Fruit fly (Drosophila melanogaster) whole organism, embryonic: ENCODE measurements around the gene CG13896.

Source experiments
- ATbp ChIP-seq: fragments of 200-800 bp; sonication (Bioruptor generic); optimal IDR thresholded peaks from 2 replicates; lab custom pipeline; 2017; ENCODE audit warnings: missing biosample characterization, mild to moderate bottlenecking, missing genetic modification characterization, missing genetic modification reagents
- Abd-B ChIP-seq: fragments of 200-800 bp; sonication (Bioruptor generic); optimal IDR thresholded peaks from 2 replicates; lab custom pipeline; 2018; ENCODE audit warnings: missing biosample characterization, mild to moderate bottlenecking, missing genetic modification characterization, moderate library complexity
- BEAF-32 ChIP-seq: fragments of 200-800 bp; sonication (Bioruptor generic); optimal IDR thresholded peaks from 3 replicates; lab custom pipeline; 2017; ENCODE audit warnings: missing biosample characterization, missing genetic modification characterization, mild to moderate bottlenecking, moderate library complexity, missing genetic modification reagents
- CG11560 ChIP-seq: fragments of 200-800 bp; sonication (Bioruptor generic); IDR thresholded peaks from 3 replicates; pipeline ENCODE4 v1.3.6; 2022; ENCODE audit warnings: missing biosample characterization, missing genetic modification characterization
- CG12104 ChIP-seq: fragments of 200-800 bp; sonication (Bioruptor generic); optimal IDR thresholded peaks from 3 replicates; lab custom pipeline; 2016; ENCODE audit warnings: missing biosample characterization, missing genetic modification characterization
- CG12236 ChIP-seq: fragments of 200-800 bp; sonication (Bioruptor generic); optimal IDR thresholded peaks from 2 replicates; lab custom pipeline; 2016; ENCODE audit warnings: missing biosample characterization, missing genetic modification characterization
- CG15011 ChIP-seq: fragments of 200-800 bp; sonication (Bioruptor generic); optimal IDR thresholded peaks from 3 replicates; lab custom pipeline; 2018; ENCODE audit warnings: missing biosample characterization, mild to moderate bottlenecking, missing genetic modification characterization
- CG16815 ChIP-seq: fragments of 200-800 bp; sonication (Bioruptor generic); optimal IDR thresholded peaks from 3 replicates; lab custom pipeline; 2017; ENCODE audit warnings: missing biosample characterization, mild to moderate bottlenecking, missing genetic modification characterization
- CG17612 ChIP-seq: fragments of 200-800 bp; sonication (Bioruptor generic); IDR thresholded peaks from 2 replicates; pipeline ENCODE4 v1.3.6; 2022; ENCODE audit warnings: missing biosample characterization, missing genetic modification characterization
- CG18011 ChIP-seq: fragments of 200-800 bp; sonication (Bioruptor generic); optimal IDR thresholded peaks from 2 replicates; lab custom pipeline; 2017; ENCODE audit warnings: missing biosample characterization, missing genetic modification characterization, mild to moderate bottlenecking, moderate library complexity, missing genotype
- CG2120 ChIP-seq: fragments of 200-800 bp; sonication (Bioruptor generic); optimal IDR thresholded peaks from 3 replicates; lab custom pipeline; 2016; ENCODE audit warnings: missing biosample characterization, missing genetic modification characterization
- CG2678 ChIP-seq: fragments of 200-800 bp; sonication (Bioruptor generic); optimal IDR thresholded peaks from 3 replicates; lab custom pipeline; 2019; ENCODE audit warnings: missing biosample characterization, mild to moderate bottlenecking, missing genetic modification characterization, moderate library complexity
- CG2712 ChIP-seq: fragments of 200-800 bp; optimal IDR thresholded peaks from 3 replicates; lab custom pipeline; 2019; ENCODE audit warnings: missing biosample characterization, mild to moderate bottlenecking, missing genetic modification characterization, moderate library complexity
- CG2889 ChIP-seq: fragments of 200-800 bp; sonication (Bioruptor generic); IDR thresholded peaks from 3 replicates; pipeline ENCODE4 v1.3.6; 2022; ENCODE audit warnings: missing biosample characterization, missing genetic modification characterization
- CG30403 ChIP-seq: fragments of 200-800 bp; sonication (Bioruptor generic); optimal IDR thresholded peaks from 3 replicates; lab custom pipeline; 2016; ENCODE audit warnings: missing biosample characterization, missing genetic modification characterization
- CG31388 ChIP-seq: fragments of 200-800 bp; sonication (Bioruptor generic); optimal IDR thresholded peaks from 2 replicates; lab custom pipeline; 2016; ENCODE audit warnings: missing biosample characterization, missing genetic modification characterization
- CG32772 ChIP-seq: fragments of 200-800 bp; sonication (Bioruptor generic); IDR thresholded peaks from 2 replicates; pipeline ENCODE4 v1.3.6; 2022; ENCODE audit warnings: missing biosample characterization, missing genetic modification characterization
- CG42726 ChIP-seq: fragments of 200-800 bp; sonication (Bioruptor generic); IDR thresholded peaks from 2 replicates; pipeline ENCODE4 v1.3.6; 2022; ENCODE audit warnings: missing biosample characterization, missing genetic modification characterization; ENCODE audit not compliant: partially characterized antibody
- CG43689 ChIP-seq: fragments of 200-800 bp; sonication (Bioruptor generic); IDR thresholded peaks from 2 replicates; pipeline ENCODE4 v1.3.6; 2022; ENCODE audit warnings: missing biosample characterization, missing genetic modification characterization
- CG5245 ChIP-seq: fragments of 200-800 bp; sonication (Bioruptor generic); optimal IDR thresholded peaks from 3 replicates; lab custom pipeline; 2016; ENCODE audit warnings: missing biosample characterization, missing genetic modification characterization
- CG8290 ChIP-seq, 3 experiments: fragments of 200-800 bp; sonication (Bioruptor generic); optimal IDR thresholded peaks; 2 replicates each; lab custom pipeline; 2016 to 2019; ENCODE audit warnings: missing biosample characterization in 3 of 3, missing genetic modification characterization in 3 of 3, mild to moderate bottlenecking in 2 of 3, moderate library complexity in 1 of 3
- CG9797 ChIP-seq: fragments of 200-800 bp; sonication (Bioruptor generic); optimal IDR thresholded peaks from 3 replicates; lab custom pipeline; 2018; ENCODE audit warnings: missing biosample characterization, mild to moderate bottlenecking, missing genetic modification characterization
- CTCF ChIP-seq: fragments of 200-800 bp; sonication (Bioruptor generic); optimal IDR thresholded peaks from 2 replicates; lab custom pipeline; 2017; ENCODE audit warnings: missing biosample characterization, mild to moderate bottlenecking, missing genetic modification characterization, moderate library complexity
- Dp ChIP-seq: fragments of 200-800 bp; sonication (Bioruptor generic); optimal IDR thresholded peaks from 2 replicates; lab custom pipeline; 2018; ENCODE audit warnings: missing biosample characterization, mild to moderate bottlenecking, missing genetic modification characterization, moderate library complexity
- Elba2 ChIP-seq: fragments of 200-800 bp; sonication (Bioruptor generic); optimal IDR thresholded peaks from 3 replicates; lab custom pipeline; 2016; ENCODE audit warnings: missing biosample characterization, missing genetic modification characterization
- Fer2 ChIP-seq: fragments of 200-800 bp; sonication (Bioruptor generic); optimal IDR thresholded peaks from 2 replicates; lab custom pipeline; 2018; ENCODE audit warnings: missing biosample characterization, mild to moderate bottlenecking, missing genetic modification characterization, moderate library complexity
- Fer3 ChIP-seq: fragments of 200-800 bp; sonication (Bioruptor generic); optimal IDR thresholded peaks from 2 replicates; lab custom pipeline; 2018; ENCODE audit warnings: missing biosample characterization, mild to moderate bottlenecking, missing genetic modification characterization, moderate library complexity
- GATAe ChIP-seq: fragments of 200-800 bp; sonication (Bioruptor generic); conservative IDR thresholded peaks from 2 replicates; pipeline ENCODE4 v1.3.6; 2022; ENCODE audit warnings: missing biosample characterization, missing genetic modification characterization
- HmgZ ChIP-seq: fragments of 200-800 bp; sonication (Bioruptor generic); optimal IDR thresholded peaks from 2 replicates; lab custom pipeline; 2018; ENCODE audit warnings: missing biosample characterization, mild to moderate bottlenecking, missing genetic modification characterization
- Hmr ChIP-seq: fragments of 200-800 bp; sonication (Bioruptor generic); optimal IDR thresholded peaks from 3 replicates; lab custom pipeline; 2017; ENCODE audit warnings: mild to moderate bottlenecking, missing biosample characterization, missing genetic modification reagents, missing genetic modification characterization
- Hr3 ChIP-seq: fragments of 200-800 bp; sonication (Bioruptor generic); optimal IDR thresholded peaks from 3 replicates; lab custom pipeline; 2016; ENCODE audit warnings: missing biosample characterization, missing genetic modification characterization
- Lhr ChIP-seq: fragments of 200-800 bp; sonication (Bioruptor generic); optimal IDR thresholded peaks from 3 replicates; lab custom pipeline; 2017; ENCODE audit warnings: mild to moderate bottlenecking, missing biosample characterization, missing genetic modification reagents, missing genetic modification characterization
- NK7.1 ChIP-seq: fragments of 200-800 bp; sonication (Bioruptor generic); optimal IDR thresholded peaks from 3 replicates; lab custom pipeline; 2016; ENCODE audit warnings: missing biosample characterization, missing genetic modification characterization
- Pdp1 ChIP-seq, 2 experiments: fragments of 200-800 bp; sonication (Bioruptor generic); optimal IDR thresholded peaks; 3 replicates each; lab custom pipeline; 2016; ENCODE audit warnings: missing biosample characterization in 2 of 2, missing genetic modification characterization in 2 of 2, mild to moderate bottlenecking in 1 of 2, moderate library complexity in 1 of 2
- Ssrp ChIP-seq: fragments of 200-800 bp; sonication (Bioruptor generic); optimal IDR thresholded peaks from 2 replicates; lab custom pipeline; 2018; ENCODE audit warnings: missing biosample characterization, mild to moderate bottlenecking, missing genetic modification characterization, moderate library complexity
- aop ChIP-seq: fragments of 200-800 bp; sonication (Bioruptor generic); IDR thresholded peaks from 2 replicates; pipeline ENCODE4 v1.3.6; 2022; ENCODE audit warnings: missing biosample characterization, missing genetic modification characterization
- ara ChIP-seq: fragments of 200-800 bp; sonication (Bioruptor generic); IDR thresholded peaks from 2 replicates; pipeline ENCODE4 v1.3.6; 2022; ENCODE audit warnings: missing biosample characterization, missing genetic modification characterization
- chn ChIP-seq: fragments of 200-800 bp; sonication (Bioruptor generic); optimal IDR thresholded peaks from 2 replicates; lab custom pipeline; 2016; ENCODE audit warnings: missing biosample characterization, missing genetic modification characterization
- da ChIP-seq: fragments of 200-800 bp; sonication (Bioruptor generic); optimal IDR thresholded peaks from 2 replicates; lab custom pipeline; 2016; ENCODE audit warnings: missing biosample characterization, missing genetic modification characterization
- dimm ChIP-seq: fragments of 200-800 bp; sonication (Bioruptor generic); IDR thresholded peaks from 2 replicates; pipeline ENCODE4 v1.3.6; 2022; ENCODE audit warnings: missing biosample characterization, missing genetic modification characterization
- dysf ChIP-seq: fragments of 200-800 bp; sonication (Bioruptor generic); IDR thresholded peaks from 3 replicates; pipeline ENCODE4 v1.3.6; 2022; ENCODE audit warnings: missing biosample characterization, missing genetic modification characterization
- ftz-f1 ChIP-seq: fragments of 200-800 bp; sonication (Bioruptor generic); optimal IDR thresholded peaks from 2 replicates; lab custom pipeline; 2016; ENCODE audit warnings: missing biosample characterization, missing genetic modification characterization
- jumu ChIP-seq: fragments of 200-800 bp; sonication (Bioruptor generic); optimal IDR thresholded peaks from 3 replicates; lab custom pipeline; 2016; ENCODE audit warnings: missing biosample characterization, missing genetic modification characterization
- pfk ChIP-seq: fragments of 200-800 bp; sonication (Bioruptor generic); optimal IDR thresholded peaks from 2 replicates; lab custom pipeline; 2018; ENCODE audit warnings: missing biosample characterization, mild to moderate bottlenecking, missing genetic modification characterization, moderate library complexity
- rib ChIP-seq: fragments of 200-800 bp; sonication (Bioruptor generic); IDR thresholded peaks from 2 replicates; pipeline ENCODE4 v1.3.6; 2022; ENCODE audit warnings: missing biosample characterization, missing genetic modification characterization
- scrt ChIP-seq: fragments of 200-800 bp; sonication (Bioruptor generic); optimal IDR thresholded peaks from 2 replicates; lab custom pipeline; 2018; ENCODE audit warnings: missing biosample characterization, mild to moderate bottlenecking, missing genetic modification characterization, moderate library complexity
- sd ChIP-seq: fragments of 200-800 bp; sonication (Bioruptor generic); optimal IDR thresholded peaks from 3 replicates; lab custom pipeline; 2018; ENCODE audit warnings: missing biosample characterization, mild to moderate bottlenecking, missing genetic modification characterization, moderate library complexity
- ssp ChIP-seq: fragments of 200-800 bp; sonication (Bioruptor generic); IDR thresholded peaks from 2 replicates; pipeline ENCODE4 v1.3.6; 2022; ENCODE audit warnings: missing biosample characterization, missing genetic modification characterization
- tll ChIP-seq, 2 experiments: fragments of 200-800 bp in 1 of 2; fragments of >200 bp in 1 of 2; sonication (Bioruptor generic) in 1 of 2; optimal IDR thresholded peaks; 2 replicates each; lab custom pipeline; 2017 to 2019; ENCODE audit warnings: missing biosample characterization in 2 of 2, missing genetic modification characterization in 2 of 2, mild to moderate bottlenecking in 1 of 2, moderate library complexity in 1 of 2
- vfl ChIP-seq: fragments of 200-800 bp; sonication (Bioruptor generic); optimal IDR thresholded peaks from 2 replicates; lab custom pipeline; 2016; ENCODE audit warnings: missing biosample characterization, missing genetic modification characterization
- vnd ChIP-seq: fragments of 200-800 bp; sonication (Bioruptor generic); IDR thresholded peaks from 3 replicates; pipeline ENCODE4 v1.3.6; 2022; ENCODE audit warnings: missing biosample characterization, missing genetic modification characterization; ENCODE audit not compliant: partially characterized antibody

The CG13896 gene

dm6 chr3L:685441-685804 is 26.2 kb downstream of the CG13896 start, which contains the start of gene ebd1 (continued):
- TF ChIP-seq CG12104 (GFP tag; lab: Kevin White, UChicago) (no peak), ssp (GFP tag; lab: Robert Waterston, UW) (no peak), dysf (GFP tag; lab: Robert Waterston, UW) (no peak), vfl (GFP tag; lab: Kevin White, UChicago) (no peak), Hmr (no peak), CG18011 (no peak), CG12236 (no peak), CG30403 (GFP tag; lab: Kevin White, UChicago) (no peak), CG8290 (GFP tag; optimal IDR thresholded peaks at IDR 0.05; lab: Kevin White, UChicago) (peak; percentile 47), CG8290 (tag; optimal IDR thresholded peaks at IDR 0.05; lab: Kevin White, UChicago) (peak; percentile 24 to 61), CG2120 (no peak), Ssrp (tag; lab: Kevin White, UChicago) (no peak), Fer3 (tag; lab: Kevin White, UChicago) (no peak), CG15011 (no peak), CG5245 (GFP tag; lab: Kevin White, UChicago) (no peak), ATbp (GFP tag; lab: Kevin White, UChicago) (no peak), sd (no peak), NK7.1 (no peak), tll (GFP tag; optimal IDR thresholded peaks at IDR 0.05; lab: Kevin White, UChicago) (peak in 1 of 2 experiments; percentile 20), chn (GFP tag; lab: Kevin White, UChicago) (no peak), CG43689 (no peak), ara (GFP tag; lab: Robert Waterston, UW) (no peak), CG9797 (GFP tag; lab: Kevin White, UChicago) (no peak), da (no peak), CG2678 (tag; lab: Kevin White, UChicago) (no peak), dimm (GFP tag; lab: Robert Waterston, UW) (no peak), CG2712 (tag; lab: Kevin White, UChicago) (peak; percentile 24), HmgZ (tag; lab: Kevin White, UChicago) (no peak), vnd (GFP tag; lab: Robert Waterston, UW) (no peak), Dp (GFP tag; lab: Kevin White, UChicago) (peak; percentile 3), CG16815 (no peak), Hr3 (GFP tag; lab: Kevin White, UChicago) (no peak), Pdp1 (GFP tag; optimal IDR thresholded peaks at IDR 0.05; lab: Kevin White, UChicago) (peak in 1 of 2 experiments; percentile 60), CG42726 (0 out of 2 replicates have a peak, but pooled peaks have one; percentile 25), CG31388 (no peak), Fer2 (tag; lab: Kevin White, UChicago) (no peak), rib (no peak), pfk (peak; percentile 32), CTCF (GFP tag; lab: Kevin White, UChicago) (peak; percentile 33), aop (GFP tag; lab: Robert Waterston, UW) (peak; percentile 34; the same call in 1 of the 2 replicates), scrt (GFP tag; lab: Kevin White, UChicago) (no peak), Elba2 (GFP tag; lab: Kevin White, UChicago) (peak; percentile 53), Abd-B (GFP tag; lab: Kevin White, UChicago) (no peak), GATAe (GFP tag; lab: Robert Waterston, UW) (0 out of 2 replicates have a peak, but pooled peaks have one; percentile 7), CG17612 (GFP tag; lab: Robert Waterston, UW) (no peak), Lhr (GFP tag; lab: Kevin White, UChicago) (no peak), BEAF-32 (GFP tag; lab: Kevin White, UChicago) (no peak), CG11560 (tag; lab: Robert Waterston, UW) (no peak), ftz-f1 (peak; percentile 43), CG32772 (no peak), jumu (GFP tag; lab: Kevin White, UChicago) (no peak), CG2889 (GFP tag; lab: Robert Waterston, UW) (no peak)
